Fruit fly (Drosophila melanogaster): ENCODE data around the gene brv1.

dm6 chr3L:19444092-19444491 lies 42.2 kb downstream of the brv1 start:
- TF ChIP-seq h (optimal IDR thresholded peaks at IDR 0.05) (no peak), insv (optimal IDR thresholded peaks at IDR 0.05) (no peak), ttk (optimal IDR thresholded peaks at IDR 0.05) (no peak), psq (optimal IDR thresholded peaks at IDR 0.05) (no peak), Myc (optimal IDR thresholded peaks at IDR 0.05) (no peak), Sin3A (optimal IDR thresholded peaks at IDR 0.05) (no peak)

Measured in Kc167 (cell line).